Worm (Caenorhabditis elegans) whole organism, early embryonic: Measurements from ENCODE around the gene hlh-25.

ENCODE experiments used
- F13C5.2 ChIP-seq: sonication (generic microtip); optimal IDR thresholded peaks from 2 replicates; lab custom pipeline; 2017; ENCODE audit warnings: mild to moderate bottlenecking, missing genetic modification characterization, inconsistent platforms, missing compliant biosample characterization
- aly-1 ChIP-seq: sonication (generic microtip); optimal IDR thresholded peaks from 2 replicates; lab custom pipeline; 2016; ENCODE audit warnings: missing genetic modification characterization, missing compliant biosample characterization
- ama-1 ChIP-seq: fragments of 150-350 bp; optimal IDR thresholded peaks from 2 replicates; lab custom pipeline; 2014
- ceh-13 ChIP-seq: fragments of 200-800 bp; sonication (Bioruptor generic); optimal IDR thresholded peaks from 2 replicates; lab custom pipeline; 2018; ENCODE audit warnings: mild to moderate bottlenecking, missing genetic modification characterization, missing compliant biosample characterization
- ets-7 ChIP-seq: sonication (generic microtip); optimal IDR thresholded peaks from 2 replicates; lab custom pipeline; 2016; ENCODE audit warnings: missing genotype, missing genetic modification characterization, missing compliant biosample characterization
- flt-1 ChIP-seq: fragments of 200-800 bp; sonication (Bioruptor generic); IDR thresholded peaks from 2 replicates; pipeline ENCODE4 v1.3.6; 2022; ENCODE audit warnings: missing genetic modification characterization, missing compliant biosample characterization
- pes-1 ChIP-seq: fragments of 200-800 bp; sonication (Bioruptor generic); IDR thresholded peaks from 2 replicates; pipeline ENCODE4 v1.3.6; 2022; ENCODE audit warnings: missing genetic modification reagents, missing genetic modification characterization, missing compliant biosample characterization
- scrt-1 ChIP-seq: fragments of 200-800 bp; sonication (Bioruptor generic); IDR thresholded peaks from 2 replicates; pipeline ENCODE4 v1.3.6; 2022; ENCODE audit warnings: missing genetic modification characterization, missing compliant biosample characterization
- sea-1 ChIP-seq: fragments of 200-800 bp; sonication (Bioruptor generic); conservative IDR thresholded peaks from 2 replicates; pipeline ENCODE4 v1.3.6; 2022; ENCODE audit warnings: missing genetic modification characterization, missing compliant biosample characterization
- tbx-37 ChIP-seq: fragments of 200-800 bp; sonication (Bioruptor generic); conservative IDR thresholded peaks from 2 replicates; pipeline ENCODE4 v1.3.6; 2022; ENCODE audit warnings: missing genetic modification reagents, missing genetic modification characterization, missing compliant biosample characterization
- tra-4 ChIP-seq: sonication (generic microtip); optimal IDR thresholded peaks from 2 replicates; lab custom pipeline; 2017; ENCODE audit warnings: missing genetic modification characterization, missing compliant biosample characterization

- no peak for TF ChIP-seq pes-1 (GFP tag; lab: Robert Waterston, UW)
- no peak for TF ChIP-seq tbx-37 (GFP tag; lab: Robert Waterston, UW)
- no peak for TF ChIP-seq F13C5.2 (tag; lab: Kevin White, UChicago)
- TF ChIP-seq aly-1 (tag; lab: Kevin White, UChicago) = no peak
- no peak for TF ChIP-seq tra-4
- TF ChIP-seq flt-1 (GFP tag; lab: Robert Waterston, UW) = no peak
- TF ChIP-seq ama-1 (lab: Kevin White, UChicago) = no peak
- TF ChIP-seq ceh-13 (GFP tag; lab: Kevin White, UChicago) = no peak
- TF ChIP-seq sea-1 = no peak
- no peak for TF ChIP-seq scrt-1
- TF ChIP-seq ets-7 (tag; lab: Kevin White, UChicago) = no peak
These were observed 3.1 kb upstream of the hlh-25 start, which contains the start of gene C17C3.9 for ce11 chrII:5531855-5532328.
